Fruit fly (Drosophila melanogaster) whole organism, embryonic: ENCODE data around the gene CG13640.
A peak's percentile ranks its signal among the peaks of the same experiment; 100 is the strongest.

Source experiments
- CG10366 ChIP-seq: fragments of 200-800 bp; sonication (Bioruptor generic); IDR thresholded peaks from 2 replicates; pipeline ENCODE4 v1.3.6; 2022; ENCODE audit warnings: missing biosample characterization, missing genetic modification characterization
- CG11398 ChIP-seq: fragments of 200-800 bp; sonication (Bioruptor generic); optimal IDR thresholded peaks from 2 replicates; lab custom pipeline; 2016; ENCODE audit warnings: missing biosample characterization, missing genetic modification characterization
- CG11456 ChIP-seq: fragments of 200-800 bp; sonication (Bioruptor generic); IDR thresholded peaks from 3 replicates; pipeline ENCODE4 v1.3.6; 2022; ENCODE audit warnings: missing biosample characterization, missing genetic modification characterization
- CG12104 ChIP-seq: fragments of 200-800 bp; sonication (Bioruptor generic); optimal IDR thresholded peaks from 3 replicates; lab custom pipeline; 2016; ENCODE audit warnings: missing biosample characterization, missing genetic modification characterization
- CG1233 ChIP-seq: fragments of 200-800 bp; sonication (Bioruptor generic); optimal IDR thresholded peaks from 4 replicates; lab custom pipeline; 2018; ENCODE audit warnings: missing biosample characterization, mild to moderate bottlenecking, missing genetic modification characterization
- CG12769 ChIP-seq: fragments of 200-800 bp; sonication (Bioruptor generic); optimal IDR thresholded peaks from 2 replicates; lab custom pipeline; 2019; ENCODE audit warnings: missing biosample characterization, mild to moderate bottlenecking, missing genetic modification characterization, moderate library complexity
- CG15011 ChIP-seq: fragments of 200-800 bp; sonication (Bioruptor generic); optimal IDR thresholded peaks from 3 replicates; lab custom pipeline; 2018; ENCODE audit warnings: missing biosample characterization, mild to moderate bottlenecking, missing genetic modification characterization
- CG16779 ChIP-seq: fragments of 200-800 bp; sonication (Bioruptor generic); IDR thresholded peaks from 2 replicates; pipeline ENCODE4 v1.3.6; 2022; ENCODE audit warnings: missing biosample characterization, missing genetic modification characterization
- CG17328 ChIP-seq: fragments of 200-800 bp; sonication (Bioruptor generic); IDR thresholded peaks from 2 replicates; pipeline ENCODE4 v1.3.6; 2022; ENCODE audit warnings: missing biosample characterization, missing genetic modification characterization
- CG17912 ChIP-seq: fragments of 200-800 bp; sonication (Bioruptor generic); optimal IDR thresholded peaks from 2 replicates; lab custom pipeline; 2018; ENCODE audit warnings: missing biosample characterization, mild to moderate bottlenecking, missing genetic modification characterization
- CG1832 ChIP-seq: fragments of 200-800 bp; sonication (Bioruptor generic); optimal IDR thresholded peaks from 2 replicates; lab custom pipeline; 2017; ENCODE audit warnings: missing biosample characterization, mild to moderate bottlenecking, missing genetic modification characterization, inconsistent platforms
- CG18599 ChIP-seq: fragments of 200-800 bp; sonication (Bioruptor generic); optimal IDR thresholded peaks from 3 replicates; lab custom pipeline; 2017; ENCODE audit warnings: missing biosample characterization, missing genetic modification characterization, mild to moderate bottlenecking, moderate library complexity, missing genetic modification reagents
- CG18619 ChIP-seq: fragments of 200-800 bp; sonication (Bioruptor generic); optimal IDR thresholded peaks from 3 replicates; lab custom pipeline; 2017; ENCODE audit warnings: missing biosample characterization, mild to moderate bottlenecking, missing genetic modification characterization
- CG18764 ChIP-seq: fragments of 200-800 bp; sonication (Bioruptor generic); optimal IDR thresholded peaks from 3 replicates; lab custom pipeline; 2016; ENCODE audit warnings: missing biosample characterization, missing genetic modification characterization
- CG2116 ChIP-seq: fragments of 200-800 bp; sonication (Bioruptor generic); optimal IDR thresholded peaks from 3 replicates; lab custom pipeline; 2018; ENCODE audit warnings: missing biosample characterization, mild to moderate bottlenecking, missing genetic modification characterization
- CG2202 ChIP-seq: fragments of 200-800 bp; sonication (Bioruptor generic); optimal IDR thresholded peaks from 2 replicates; lab custom pipeline; 2018; ENCODE audit warnings: missing biosample characterization, mild to moderate bottlenecking, missing genetic modification characterization
- CG30403 ChIP-seq: fragments of 200-800 bp; sonication (Bioruptor generic); optimal IDR thresholded peaks from 3 replicates; lab custom pipeline; 2016; ENCODE audit warnings: missing biosample characterization, missing genetic modification characterization
- CG30431 ChIP-seq: fragments of 200-800 bp; sonication (Bioruptor generic); optimal IDR thresholded peaks from 2 replicates; lab custom pipeline; 2017; ENCODE audit warnings: missing biosample characterization, missing genetic modification characterization
- CG3847 ChIP-seq: fragments of 200-800 bp; sonication (Bioruptor generic); IDR thresholded peaks from 2 replicates; pipeline ENCODE4 v1.3.6; 2022; ENCODE audit warnings: missing biosample characterization, missing genetic modification characterization
- CG7786 ChIP-seq: fragments of 200-800 bp; sonication (Bioruptor generic); optimal IDR thresholded peaks from 2 replicates; lab custom pipeline; 2016; ENCODE audit warnings: missing biosample characterization, missing genetic modification characterization
- CG8944 ChIP-seq: fragments of 200-800 bp; sonication (Bioruptor generic); optimal IDR thresholded peaks from 3 replicates; lab custom pipeline; 2016; ENCODE audit warnings: missing biosample characterization, missing genetic modification characterization
- CG9609 ChIP-seq: fragments of 200-800 bp; sonication (Bioruptor generic); optimal IDR thresholded peaks from 3 replicates; lab custom pipeline; 2016; ENCODE audit warnings: missing biosample characterization, missing genetic modification characterization
- CG9876 ChIP-seq: fragments of 200-800 bp; sonication (Bioruptor generic); optimal IDR thresholded peaks from 2 replicates; lab custom pipeline; 2016; ENCODE audit warnings: missing biosample characterization, missing genetic modification characterization
- Dfd ChIP-seq, 2 experiments: fragments of >200 bp; optimal IDR thresholded peaks; 2 replicates each; lab custom pipeline; 2017; ENCODE audit warnings: missing biosample characterization in 2 of 2, missing genetic modification characterization in 2 of 2
- Elba2 ChIP-seq: fragments of 200-800 bp; sonication (Bioruptor generic); optimal IDR thresholded peaks from 3 replicates; lab custom pipeline; 2016; ENCODE audit warnings: missing biosample characterization, missing genetic modification characterization
- H15 ChIP-seq: fragments of 200-800 bp; sonication (Bioruptor generic); IDR thresholded peaks from 3 replicates; pipeline ENCODE4 v1.3.6; 2022; ENCODE audit warnings: missing biosample characterization, missing genetic modification characterization
- H2.0 ChIP-seq: fragments of 200-800 bp; sonication (Bioruptor generic); IDR thresholded peaks from 2 replicates; pipeline ENCODE4 v1.3.6; 2022; ENCODE audit warnings: missing biosample characterization, missing genetic modification characterization
- HLHmδ ChIP-seq: fragments of 200-800 bp; sonication (Bioruptor generic); optimal IDR thresholded peaks from 2 replicates; lab custom pipeline; 2018; ENCODE audit warnings: missing biosample characterization, mild to moderate bottlenecking, missing genetic modification characterization, moderate library complexity
- HmgD ChIP-seq: fragments of 200-800 bp; sonication (Bioruptor generic); optimal IDR thresholded peaks from 3 replicates; lab custom pipeline; 2016; ENCODE audit warnings: missing biosample characterization, missing genetic modification characterization
- Jarid2 ChIP-seq: fragments of 200-800 bp; sonication (Bioruptor generic); optimal IDR thresholded peaks from 3 replicates; lab custom pipeline; 2017; ENCODE audit warnings: mild to moderate bottlenecking, missing biosample characterization, missing genetic modification reagents, missing genetic modification characterization
- MBD-R2 ChIP-seq: fragments of 200-800 bp; sonication (Bioruptor generic); IDR thresholded peaks from 2 replicates; pipeline ENCODE4 v1.3.6; 2022; ENCODE audit warnings: missing biosample characterization, missing genetic modification characterization
- NK7.1 ChIP-seq: fragments of 200-800 bp; sonication (Bioruptor generic); optimal IDR thresholded peaks from 3 replicates; lab custom pipeline; 2016; ENCODE audit warnings: missing biosample characterization, missing genetic modification characterization
- Sin3A ChIP-seq: fragments of >200 bp; optimal IDR thresholded peaks from 2 replicates; lab custom pipeline; 2018
- Sry-δ ChIP-seq: fragments of 200-800 bp; sonication (Bioruptor generic); optimal IDR thresholded peaks from 2 replicates; lab custom pipeline; 2016; ENCODE audit warnings: missing biosample characterization, missing genetic modification characterization
- Stat92E ChIP-seq, 3 experiments: fragments of >200 bp in 2 of 3; fragments of 200-800 bp in 1 of 3; sonication (Bioruptor generic) in 1 of 3; optimal IDR thresholded peaks; 2 replicates each; lab custom pipeline; 2017 to 2019; ENCODE audit warnings: missing biosample characterization in 3 of 3, missing genetic modification characterization in 3 of 3, mild to moderate bottlenecking in 1 of 3, moderate library complexity in 1 of 3
- al ChIP-seq: fragments of 200-800 bp; sonication (Bioruptor generic); IDR thresholded peaks from 2 replicates; pipeline ENCODE4 v1.3.6; 2022; ENCODE audit warnings: missing biosample characterization, missing genetic modification characterization
- chinmo ChIP-seq: fragments of 200-800 bp; sonication (Bioruptor generic); IDR thresholded peaks from 4 replicates; pipeline ENCODE4 v1.3.6; 2022; ENCODE audit warnings: missing biosample characterization, missing genetic modification characterization; ENCODE audit not compliant: partially characterized antibody
- chm ChIP-seq: fragments of 200-800 bp; sonication (Bioruptor generic); IDR thresholded peaks from 2 replicates; pipeline ENCODE4 v1.3.6; 2022; ENCODE audit warnings: missing biosample characterization, missing genetic modification characterization
- corto ChIP-seq: fragments of 200-800 bp; sonication (Bioruptor generic); optimal IDR thresholded peaks from 2 replicates; lab custom pipeline; 2016; ENCODE audit warnings: missing biosample characterization, mild to moderate bottlenecking, missing genetic modification characterization, moderate library complexity
- da ChIP-seq: fragments of 200-800 bp; sonication (Bioruptor generic); optimal IDR thresholded peaks from 2 replicates; lab custom pipeline; 2016; ENCODE audit warnings: missing biosample characterization, missing genetic modification characterization
- dan ChIP-seq: fragments of 200-800 bp; sonication (Bioruptor generic); IDR thresholded peaks from 2 replicates; pipeline ENCODE4 v1.3.6; 2022; ENCODE audit warnings: missing biosample characterization, missing genetic modification characterization
- dati ChIP-seq: fragments of 200-800 bp; sonication (Bioruptor generic); IDR thresholded peaks from 2 replicates; pipeline ENCODE4 v1.3.6; 2022; ENCODE audit warnings: missing biosample characterization, missing genetic modification characterization
- emc ChIP-seq: fragments of 200-800 bp; sonication (Bioruptor generic); optimal IDR thresholded peaks from 2 replicates; lab custom pipeline; 2016; ENCODE audit warnings: missing biosample characterization, missing genetic modification characterization
- grau ChIP-seq: fragments of 200-800 bp; optimal IDR thresholded peaks from 3 replicates; lab custom pipeline; 2019; ENCODE audit warnings: missing biosample characterization, mild to moderate bottlenecking, missing genetic modification characterization, moderate library complexity
- gro ChIP-seq: fragments of 200-800 bp; sonication (Bioruptor generic); optimal IDR thresholded peaks from 2 replicates; lab custom pipeline; 2016; ENCODE audit warnings: missing biosample characterization, missing genetic modification characterization
- hb ChIP-seq: fragments of 200-800 bp; sonication (Bioruptor generic); IDR thresholded peaks from 3 replicates; pipeline ENCODE4 v1.3.6; 2022; ENCODE audit warnings: missing biosample characterization, missing genetic modification characterization; ENCODE audit not compliant: partially characterized antibody
- lilli ChIP-seq: fragments of 200-800 bp; sonication (Bioruptor generic); optimal IDR thresholded peaks from 3 replicates; lab custom pipeline; 2016; ENCODE audit warnings: missing biosample characterization, missing genetic modification characterization
- slbo ChIP-seq: fragments of 200-800 bp; sonication (Bioruptor generic); IDR thresholded peaks from 2 replicates; pipeline ENCODE4 v1.3.6; 2022; ENCODE audit warnings: missing biosample characterization, missing genetic modification characterization
- trem ChIP-seq: fragments of 200-800 bp; optimal IDR thresholded peaks from 3 replicates; lab custom pipeline; 2019; ENCODE audit warnings: missing biosample characterization, mild to moderate bottlenecking, missing genetic modification characterization, moderate library complexity

Gene CG13640

dm6 chr3R:24875939-24876842 lies 14.2 kb upstream of the CG13640 start, which contains the start of gene CG3744 (continued):
- TF ChIP-seq CG1233 (GFP tag; lab: Kevin White, UChicago) (peak; percentile 91), CG7786 (GFP tag; lab: Kevin White, UChicago) (peak; percentile 73), CG2202 (peak; percentile 57), Elba2 (peak; percentile 6), Sin3A (lab: Kevin White, UChicago) (peak; percentile 73), H15 (peak; percentile 93), HmgD (GFP tag; lab: Kevin White, UChicago) (peak; percentile 18), slbo (GFP tag; lab: Robert Waterston, UW) (peak; percentile 99), hb (GFP tag; lab: Robert Waterston, UW) (peak; percentile 87), Stat92E (GFP tag; optimal IDR thresholded peaks at IDR 0.05; lab: Kevin White, UChicago) (no peak), Jarid2 (GFP tag; lab: Kevin White, UChicago) (peak; percentile 55), chm (GFP tag; lab: Robert Waterston, UW) (peak; percentile 93), CG9876 (peak; percentile 41), al (GFP tag; lab: Robert Waterston, UW) (peak; percentile 94), dati (GFP tag; lab: Robert Waterston, UW) (peak; percentile 71; the same call in 1 of the 2 replicates), emc (peak; percentile 6), CG1832 (GFP tag; lab: Kevin White, UChicago) (no peak), CG30403 (GFP tag; lab: Kevin White, UChicago) (peak; percentile 92), CG11456 (GFP tag; lab: Robert Waterston, UW) (peak; percentile 98), lilli (GFP tag; lab: Kevin White, UChicago) (peak; percentile 88), CG12104 (peak; percentile 77), trem (tag; lab: Kevin White, UChicago) (peak; percentile 84), Dfd (GFP tag; optimal IDR thresholded peaks at IDR 0.05; lab: Kevin White, UChicago) (peak in 1 of 2 experiments; percentile 71), CG11398 (GFP tag; lab: Kevin White, UChicago) (peak; percentile 27), CG17912 (peak; percentile 56), corto (peak; percentile 44), CG2116 (peak; percentile 67), CG18599 (GFP tag; lab: Kevin White, UChicago) (peak; percentile 93), CG9609 (GFP tag; lab: Kevin White, UChicago) (peak; percentile 77), NK7.1 (peak; percentile 24), MBD-R2 (peak; percentile 90), CG10366 (GFP tag; lab: Robert Waterston, UW) (peak; percentile 95), da (GFP tag; lab: Kevin White, UChicago) (no peak), CG16779 (GFP tag; lab: Robert Waterston, UW) (peak; percentile 83), dan (GFP tag; lab: Robert Waterston, UW) (peak; percentile 34; the same call in 1 of the 2 replicates), gro (peak; percentile 57), CG30431 (GFP tag; lab: Kevin White, UChicago) (peak; percentile 82), HLHmδ (GFP tag; lab: Kevin White, UChicago) (no peak), CG18764 (GFP tag; lab: Kevin White, UChicago) (peak; percentile 81), CG8944 (GFP tag; lab: Kevin White, UChicago) (peak; percentile 69), CG12769 (tag; lab: Kevin White, UChicago) (no peak), Sry-δ (GFP tag; lab: Kevin White, UChicago) (peak; percentile 92), grau (tag; lab: Kevin White, UChicago) (peak; percentile 92), CG15011 (GFP tag; lab: Kevin White, UChicago) (peak; percentile 53), CG17328 (GFP tag; lab: Robert Waterston, UW) (peak; percentile 93), CG18619 (GFP tag; lab: Kevin White, UChicago) (peak; percentile 90), chinmo (GFP tag; lab: Robert Waterston, UW) (peak; percentile 94), CG3847 (peak; percentile 96), H2.0 (GFP tag; lab: Robert Waterston, UW) (peak; percentile 94)
